Fruit fly (Drosophila melanogaster): ENCODE measurements around the gene BG642312.

BG642312 gene

DNA sequence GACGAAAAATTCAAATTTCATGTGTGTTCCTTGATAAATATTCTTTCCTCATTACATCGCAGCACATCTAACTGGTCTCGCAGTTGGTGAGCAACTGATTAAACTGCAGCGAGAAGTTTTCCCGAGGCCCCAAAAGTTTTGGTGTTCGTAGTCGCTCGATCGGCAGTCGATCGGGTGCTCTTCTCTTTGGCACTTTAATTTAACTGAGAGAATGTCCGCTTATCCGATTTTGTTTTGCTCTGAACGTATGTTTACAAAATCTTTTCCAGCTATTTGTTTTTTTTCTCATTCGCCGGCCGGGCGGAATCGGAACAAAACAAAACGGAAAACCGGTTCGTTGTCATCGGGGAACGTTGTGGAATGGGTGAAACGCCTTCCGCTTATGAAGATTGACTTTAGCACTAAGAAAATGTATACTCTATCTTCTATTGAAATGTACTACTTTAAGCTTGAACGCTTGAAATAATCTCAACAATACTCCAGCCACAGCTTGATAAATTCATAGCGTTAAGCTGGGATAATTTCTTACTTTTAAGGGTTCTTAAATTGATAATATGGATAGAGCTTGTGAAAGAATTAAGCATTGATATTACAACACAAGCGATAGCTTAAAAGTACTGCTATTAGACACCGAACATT, 14.5 kb downstream of the BG642312 start (continued):
- TF ChIP-seq bsh (GFP tag; optimal IDR thresholded peaks at IDR 0.05) (peak in 1 of 2 experiments; percentile 56), CG6813 (GFP tag; optimal IDR thresholded peaks at IDR 0.05) (peak; percentile 56), CG12744 (GFP tag; optimal IDR thresholded peaks at IDR 0.05) (no peak), CG16813 (GFP tag; IDR thresholded peaks at IDR 0.05; ENCODE audit: partially characterized antibody) (no peak), gt (GFP tag; IDR thresholded peaks at IDR 0.05) (no peak), CG17912 (GFP tag; optimal IDR thresholded peaks at IDR 0.05) (peak; percentile 13), Dref (GFP tag; IDR thresholded peaks at IDR 0.05) (no peak), Kr (GFP tag; optimal IDR thresholded peaks at IDR 0.05) (no peak), CG9797 (GFP tag; optimal IDR thresholded peaks at IDR 0.05) (no peak), CG3281 (GFP tag; optimal IDR thresholded peaks at IDR 0.05) (no peak), bbx (GFP tag; IDR thresholded peaks at IDR 0.05; ENCODE audit: partially characterized antibody) (peak; percentile 11; the same call in 1 of the 2 replicates), dysf (GFP tag; IDR thresholded peaks at IDR 0.05) (no peak), Camta (GFP tag; optimal IDR thresholded peaks at IDR 0.05) (no peak), yki (optimal IDR thresholded peaks at IDR 0.05) (no peak), schlank (tag; optimal IDR thresholded peaks at IDR 0.05) (no peak), CG15479 (GFP tag; optimal IDR thresholded peaks at IDR 0.05) (no peak), CG12155 (GFP tag; optimal IDR thresholded peaks at IDR 0.05) (peak; percentile 89), CG31365 (tag; optimal IDR thresholded peaks at IDR 0.05) (no peak), CG13296 (GFP tag; optimal IDR thresholded peaks at IDR 0.05) (peak; percentile 47), abd-A (tag; optimal IDR thresholded peaks at IDR 0.05) (no peak), unpg (GFP tag; optimal IDR thresholded peaks at IDR 0.05) (peak; percentile 37), CG31224 (GFP tag; IDR thresholded peaks at IDR 0.05) (no peak), Meics (GFP tag; optimal IDR thresholded peaks at IDR 0.05) (no peak), Hr78 (GFP tag; optimal IDR thresholded peaks at IDR 0.05) (no peak), CG7786 (GFP tag; optimal IDR thresholded peaks at IDR 0.05) (no peak), Deaf1 (tag; optimal IDR thresholded peaks at IDR 0.05) (peak; percentile 96), ken (GFP tag; IDR thresholded peaks at IDR 0.05) (no peak), Mad (GFP tag; optimal IDR thresholded peaks at IDR 0.05) (no peak), Bteb2 (GFP tag; optimal IDR thresholded peaks at IDR 0.05) (no peak), ap (GFP tag; IDR thresholded peaks at IDR 0.05) (no peak), luna (GFP tag; optimal IDR thresholded peaks at IDR 0.05) (no peak), ttk (GFP tag; IDR thresholded peaks at IDR 0.05) (no peak), gsb-n (tag; optimal IDR thresholded peaks at IDR 0.05) (no peak), scrt (GFP tag; optimal IDR thresholded peaks at IDR 0.05) (no peak), sd (tag; optimal IDR thresholded peaks at IDR 0.05) (peak; percentile 63), Asciz (GFP tag; optimal IDR thresholded peaks at IDR 0.05) (peak; percentile 36), tio (GFP tag; optimal IDR thresholded peaks at IDR 0.05) (no peak), Dbx (GFP tag; IDR thresholded peaks at IDR 0.05) (no peak), Fer1 (GFP tag; optimal IDR thresholded peaks at IDR 0.05) (peak; percentile 39), CG6689 (GFP tag; IDR thresholded peaks at IDR 0.05) (no peak), B-H2 (GFP tag; optimal IDR thresholded peaks at IDR 0.05) (peak; percentile 15), NK7.1 (GFP tag; optimal IDR thresholded peaks at IDR 0.05) (no peak), Ravus (GFP tag; IDR thresholded peaks at IDR 0.05) (no peak), CG1647 (GFP tag; optimal IDR thresholded peaks at IDR 0.05) (no peak), Sin3A (optimal IDR thresholded peaks at IDR 0.05) (no peak), Drgx (GFP tag; IDR thresholded peaks at IDR 0.05) (peak; percentile 55), pfk (GFP tag; optimal IDR thresholded peaks at IDR 0.05) (peak; percentile 94), Jarid2 (GFP tag; optimal IDR thresholded peaks at IDR 0.05) (peak; percentile 80), CG4617 (GFP tag; optimal IDR thresholded peaks at IDR 0.05; ENCODE audit: borderline replicate concordance) (no peak), CG6765 (GFP tag; optimal IDR thresholded peaks at IDR 0.05) (no peak), B-H1 (GFP tag; IDR thresholded peaks at IDR 0.05) (no peak)
